Fruit fly (Drosophila melanogaster) whole organism: ENCODE results near the gene Sec13.

ENCODE experiments used
- CG8478 ChIP-seq: fragments of >200 bp; optimal IDR thresholded peaks from 2 replicates; lab custom pipeline; 2018; ENCODE audit warnings: inconsistent platforms
- EcR ChIP-seq, 2 experiments: fragments of >200 bp; optimal IDR thresholded peaks; 2 replicates each; lab custom pipeline; 2017; ENCODE audit warnings: missing biosample characterization in 2 of 2, missing genetic modification characterization in 2 of 2, missing genetic modification reagents in 2 of 2
- psq ChIP-seq: fragments of >200 bp; optimal IDR thresholded peaks from 2 replicates; lab custom pipeline; 2017

- TF ChIP-seq psq (no peak), CG8478 (no peak), EcR (GFP tag; optimal IDR thresholded peaks at IDR 0.05; lab: Kevin White, UChicago) (no peak)
These were observed 23.3 kb upstream of the Sec13 start for dm6 chr3R:23332535-23333333.
